Worm (Caenorhabditis elegans): ENCODE measurements around the gene cyp-32A1.
A peak's percentile ranks its signal among the peaks of the same experiment; 100 is the strongest.

The cyp-32A1 gene

DNA sequence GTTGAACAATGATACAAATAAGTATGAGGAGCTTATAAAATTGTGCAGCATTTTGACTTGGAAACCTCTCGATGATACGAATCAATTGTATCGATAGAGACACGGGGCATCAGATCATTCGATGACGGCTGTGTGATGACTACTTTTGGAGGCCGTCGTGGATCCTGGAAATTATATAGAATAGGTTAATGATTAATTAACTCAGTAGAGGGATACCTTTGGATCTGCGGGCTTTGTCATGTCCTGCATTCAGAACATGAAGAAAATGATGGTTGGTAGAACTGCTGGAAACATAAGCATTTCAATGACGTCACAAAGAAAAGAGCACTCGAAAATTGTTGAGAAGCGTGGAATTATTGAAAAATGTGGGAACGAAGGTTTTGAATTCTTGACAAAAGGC is 33.0 kb downstream of the cyp-32A1 start, which contains the start of gene ZK742.6:
Gene ZK742.6 (minus strand): TSS at position 342 of the 400 bp plus-strand sequence.
- TF ChIP-seq cnd-1 (tag; optimal IDR thresholded peaks at IDR 0.05): no peak
- no peak for TF ChIP-seq bed-3 (GFP tag; optimal IDR thresholded peaks at IDR 0.05)
- TF ChIP-seq nhr-28 (tag; optimal IDR thresholded peaks at IDR 0.05): no peak
- no peak for TF ChIP-seq mls-2 (tag; optimal IDR thresholded peaks at IDR 0.05)
- TF ChIP-seq ceh-39 (tag; optimal IDR thresholded peaks at IDR 0.05): no peak
- no peak for TF ChIP-seq unc-39 (tag; optimal IDR thresholded peaks at IDR 0.05)
- no peak for TF ChIP-seq lin-32 (GFP tag; optimal IDR thresholded peaks at IDR 0.05)
- TF ChIP-seq ham-2 (GFP tag; optimal IDR thresholded peaks at IDR 0.05): no peak
- no peak for TF ChIP-seq pha-4 (tag; optimal IDR thresholded peaks at IDR 0.05)
- TF ChIP-seq tbx-8 (GFP tag; optimal IDR thresholded peaks at IDR 0.05): no peak

DNA sequence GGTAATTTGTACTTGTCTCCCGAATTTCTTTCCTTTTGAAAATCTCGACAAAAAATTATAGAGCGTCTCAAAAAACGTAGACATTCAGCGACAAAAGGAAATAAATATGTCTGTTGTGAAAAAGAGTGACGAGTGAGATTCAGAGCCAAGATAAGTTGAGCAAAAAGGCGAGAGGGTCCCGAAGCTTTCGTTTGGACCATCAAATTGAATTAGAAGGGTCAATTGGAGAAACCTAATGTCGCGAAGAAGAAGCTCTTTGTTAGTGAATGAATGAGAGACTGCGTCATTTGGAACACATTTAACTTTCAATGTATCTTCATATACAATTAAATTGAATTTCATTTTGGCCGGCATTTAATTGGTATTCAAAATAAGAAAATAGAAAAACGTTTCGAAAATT is 34.9 kb downstream of the cyp-32A1 start:
- TF ChIP-seq lin-13 (tag; optimal IDR thresholded peaks at IDR 0.05) (no peak), unc-39 (tag; optimal IDR thresholded peaks at IDR 0.05) (no peak), mls-2 (tag; optimal IDR thresholded peaks at IDR 0.05) (no peak), hlh-1 (tag; optimal IDR thresholded peaks at IDR 0.05) (no peak), flh-1 (GFP tag; optimal IDR thresholded peaks at IDR 0.05) (no peak), ces-1 (GFP tag; optimal IDR thresholded peaks at IDR 0.05) (peak; percentile 97)

DNA sequence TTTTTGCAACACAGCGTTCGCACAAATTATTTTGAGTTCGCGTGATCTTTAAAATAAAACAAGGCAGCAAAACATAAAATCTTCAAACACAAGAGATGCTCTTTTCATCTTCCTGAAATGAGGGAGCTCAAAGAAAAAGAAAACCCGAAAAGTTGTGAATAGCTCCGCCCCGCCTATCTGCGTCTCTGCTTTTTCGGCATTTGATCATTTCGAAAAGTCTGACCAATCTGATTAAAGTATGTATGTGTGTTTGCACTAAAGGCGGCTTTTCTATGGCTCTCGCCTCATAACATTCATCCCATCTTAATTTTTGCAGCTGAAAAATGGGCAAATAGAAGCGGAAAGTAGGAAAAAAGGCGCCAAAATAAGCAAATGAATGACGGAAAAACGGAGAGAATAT is 38.0 kb downstream of the cyp-32A1 start:
- TF ChIP-seq ces-1 (GFP tag; optimal IDR thresholded peaks at IDR 0.05) (peak; percentile 68), blmp-1 (tag; optimal IDR thresholded peaks at IDR 0.05) (no peak), pha-4 (tag; optimal IDR thresholded peaks at IDR 0.05) (no peak)

DNA sequence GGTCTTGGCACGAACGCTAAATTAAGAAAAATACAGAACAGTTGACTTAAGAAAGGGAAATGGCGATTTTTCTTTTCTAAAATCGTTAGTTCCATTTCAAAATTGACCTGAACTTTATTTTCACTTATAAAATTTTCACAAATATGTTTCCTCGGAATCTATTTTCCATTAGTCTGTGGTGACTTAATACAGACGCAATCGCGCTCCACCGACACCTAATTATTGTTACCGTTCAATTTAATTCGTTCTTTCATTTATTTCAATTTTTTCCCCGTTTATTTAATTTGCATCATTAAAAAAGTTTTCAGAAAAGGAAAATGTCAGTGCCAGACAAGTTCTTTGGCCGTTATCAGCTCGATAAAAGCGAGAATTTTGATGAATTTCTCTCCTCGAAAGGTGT is 38.7 kb downstream of the cyp-32A1 start, which contains the start of gene lbp-4:
Gene lbp-4 (plus strand): TSS at position 309 of the 400 bp plus-strand sequence.
- TF ChIP-seq flh-1 (GFP tag; optimal IDR thresholded peaks at IDR 0.05) (no peak), ceh-43 (GFP tag; optimal IDR thresholded peaks at IDR 0.05) (peak; percentile 61), ces-1 (GFP tag; optimal IDR thresholded peaks at IDR 0.05) (peak; percentile 80), nhr-237 (tag; optimal IDR thresholded peaks at IDR 0.05) (peak; percentile 43), ham-2 (GFP tag; optimal IDR thresholded peaks at IDR 0.05) (no peak), mep-1 (tag; optimal IDR thresholded peaks at IDR 0.05) (peak; percentile 32), lsy-2 (tag; optimal IDR thresholded peaks at IDR 0.05) (peak; percentile 20)

DNA sequence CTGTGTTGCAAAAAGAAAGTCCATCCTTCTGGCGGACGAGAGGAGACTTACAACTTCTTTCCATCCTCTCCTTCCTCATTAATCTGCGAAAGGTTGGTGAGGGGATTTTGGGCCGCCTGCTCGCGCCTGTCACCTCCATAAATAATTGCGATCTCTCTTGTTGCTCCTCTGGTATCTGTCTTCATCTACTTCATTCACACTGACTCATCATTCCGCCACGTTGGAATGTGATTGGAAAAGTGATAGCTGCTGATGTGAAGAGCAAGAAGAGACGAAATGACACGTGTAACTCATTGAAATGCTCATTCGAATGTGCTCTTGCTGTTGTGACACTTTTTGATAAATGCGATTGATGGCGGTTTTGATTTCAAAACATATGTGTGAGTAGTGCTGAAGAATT is 41.0 kb downstream of the cyp-32A1 start:
- TF ChIP-seq lin-13 (tag; optimal IDR thresholded peaks at IDR 0.05): no peak
- TF ChIP-seq drap-1 (GFP tag; optimal IDR thresholded peaks at IDR 0.05): no peak
- TF ChIP-seq ceh-43 (GFP tag; optimal IDR thresholded peaks at IDR 0.05): no peak
- peak; percentile 45 for TF ChIP-seq M03D4.4 (tag; optimal IDR thresholded peaks at IDR 0.05)
- TF ChIP-seq unc-62 (GFP tag; optimal IDR thresholded peaks at IDR 0.05): peak; percentile 99
- TF ChIP-seq elt-3 (tag; optimal IDR thresholded peaks at IDR 0.05): no peak
- TF ChIP-seq lsy-2 (tag; optimal IDR thresholded peaks at IDR 0.05): no peak
- TF ChIP-seq mab-5 (tag; optimal IDR thresholded peaks at IDR 0.05): peak; percentile 68
- no peak for TF ChIP-seq sptf-1 (tag; optimal IDR thresholded peaks at IDR 0.05)
- peak; percentile 92 for TF ChIP-seq unc-120 (tag; optimal IDR thresholded peaks at IDR 0.05; ENCODE audit: poor library complexity, severe bottlenecking)
- TF ChIP-seq blmp-1 (tag; optimal IDR thresholded peaks at IDR 0.05): no peak
- TF ChIP-seq hlh-1 (tag; optimal IDR thresholded peaks at IDR 0.05): peak; percentile 99

DNA sequence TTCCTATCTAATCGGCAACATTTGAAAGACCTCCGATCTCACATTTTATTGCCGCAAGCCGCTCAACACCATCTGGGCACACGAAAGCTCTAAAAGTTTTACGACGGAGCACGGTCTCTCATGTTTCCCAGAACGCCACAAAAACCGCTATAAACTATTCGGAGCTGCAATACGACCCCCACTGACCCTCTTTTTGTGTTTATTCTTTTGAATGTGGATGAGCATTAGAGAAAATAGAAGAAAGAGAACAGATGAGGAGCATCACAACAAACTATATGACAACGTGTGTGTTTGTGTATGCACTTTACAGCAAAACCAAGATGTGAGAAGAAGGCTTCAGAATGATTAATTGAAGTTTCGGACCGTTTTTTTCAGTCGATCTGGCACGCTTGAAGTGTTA is 42.5 kb downstream of the cyp-32A1 start:
- TF ChIP-seq hlh-1 (tag; optimal IDR thresholded peaks at IDR 0.05) (peak; percentile 47), mls-2 (tag; optimal IDR thresholded peaks at IDR 0.05) (no peak), drap-1 (GFP tag; optimal IDR thresholded peaks at IDR 0.05) (no peak), unc-62 (GFP tag; optimal IDR thresholded peaks at IDR 0.05) (peak; percentile 29)

DNA sequence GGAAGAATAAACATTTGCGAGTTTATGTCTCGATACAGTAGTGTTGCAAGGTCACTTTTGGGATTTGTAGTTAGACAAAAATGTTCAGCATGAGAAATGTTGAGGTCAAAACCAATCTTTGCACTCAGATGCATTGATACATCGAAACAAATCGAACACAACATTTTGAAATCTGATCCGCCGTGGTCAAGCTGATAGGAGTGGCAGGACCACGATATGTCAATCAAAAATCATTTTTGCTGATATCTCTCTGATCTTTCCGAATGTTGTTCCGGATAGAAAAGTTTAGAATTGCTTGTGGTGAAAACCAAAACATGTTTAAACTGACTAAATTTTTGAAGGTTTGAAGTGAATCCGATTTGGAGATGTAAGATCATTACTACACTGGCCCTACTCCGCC is 44.2 kb downstream of the cyp-32A1 start:
- TF ChIP-seq unc-62 (GFP tag; optimal IDR thresholded peaks at IDR 0.05): peak; percentile 73
- no peak for TF ChIP-seq drap-1 (GFP tag; optimal IDR thresholded peaks at IDR 0.05)

DNA sequence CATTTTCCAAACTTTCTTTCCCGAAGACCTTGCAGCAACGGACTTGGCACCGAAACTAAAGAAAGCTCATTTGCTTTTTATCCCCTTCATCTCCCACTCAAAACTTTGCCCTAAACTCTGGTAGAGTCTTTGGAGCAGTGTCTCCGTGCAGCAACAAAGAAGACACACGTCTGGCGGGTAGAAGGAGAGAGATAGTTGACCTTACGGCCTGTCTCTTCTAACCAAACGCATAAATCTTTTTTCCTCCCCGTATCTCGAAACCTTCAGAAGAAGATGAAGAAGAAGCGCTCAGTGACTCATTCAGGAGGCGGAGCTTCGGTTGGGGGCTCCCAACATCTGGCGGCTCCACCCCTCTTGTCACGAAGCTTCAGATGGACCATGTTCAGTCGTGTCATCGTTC is 44.8 kb downstream of the cyp-32A1 start:
- TF ChIP-seq nhr-28 (tag; optimal IDR thresholded peaks at IDR 0.05): no peak
- TF ChIP-seq flh-1 (GFP tag; optimal IDR thresholded peaks at IDR 0.05): no peak
- no peak for TF ChIP-seq blmp-1 (tag; optimal IDR thresholded peaks at IDR 0.05)
- TF ChIP-seq sem-2 (GFP tag; optimal IDR thresholded peaks at IDR 0.05): no peak
- peak; percentile 37 for TF ChIP-seq unc-62 (GFP tag; optimal IDR thresholded peaks at IDR 0.05)
- no peak for TF ChIP-seq ces-1 (GFP tag; optimal IDR thresholded peaks at IDR 0.05)
- no peak for TF ChIP-seq tbx-8 (GFP tag; optimal IDR thresholded peaks at IDR 0.05)
- TF ChIP-seq snpc-4 (tag; optimal IDR thresholded peaks at IDR 0.05): no peak
- peak; percentile 68 for TF ChIP-seq hlh-1 (tag; optimal IDR thresholded peaks at IDR 0.05)
